Fruit fly (Drosophila melanogaster) whole organism, embryonic: ENCODE measurements around the gene CG31288.

Experiments
- Asciz ChIP-seq: fragments of 200-800 bp; sonication (Bioruptor generic); optimal IDR thresholded peaks from 2 replicates; lab custom pipeline; 2017; ENCODE audit warnings: missing biosample characterization, mild to moderate bottlenecking, missing genetic modification characterization, missing genetic modification reagents
- CG1024 ChIP-seq: fragments of 200-800 bp; sonication (Bioruptor generic); IDR thresholded peaks from 2 replicates; pipeline ENCODE4 v1.3.6; 2022; ENCODE audit warnings: missing biosample characterization, missing genetic modification characterization
- CG10267 ChIP-seq: fragments of 200-800 bp; sonication (Bioruptor generic); optimal IDR thresholded peaks from 2 replicates; lab custom pipeline; 2018; ENCODE audit warnings: missing biosample characterization, mild to moderate bottlenecking, missing genetic modification characterization, moderate library complexity
- CG11398 ChIP-seq: fragments of 200-800 bp; sonication (Bioruptor generic); optimal IDR thresholded peaks from 2 replicates; lab custom pipeline; 2016; ENCODE audit warnings: missing biosample characterization, missing genetic modification characterization
- CG1603 ChIP-seq: fragments of 200-800 bp; sonication (Bioruptor generic); optimal IDR thresholded peaks from 2 replicates; lab custom pipeline; 2019; ENCODE audit warnings: missing biosample characterization, mild to moderate bottlenecking, missing genetic modification characterization, moderate library complexity
- CG17802 ChIP-seq: fragments of 200-800 bp; sonication (Bioruptor generic); optimal IDR thresholded peaks from 2 replicates; lab custom pipeline; 2018; ENCODE audit warnings: missing biosample characterization, mild to moderate bottlenecking, missing genetic modification characterization, moderate library complexity
- CG2120 ChIP-seq: fragments of 200-800 bp; sonication (Bioruptor generic); optimal IDR thresholded peaks from 3 replicates; lab custom pipeline; 2016; ENCODE audit warnings: missing biosample characterization, missing genetic modification characterization
- CG34376 ChIP-seq: fragments of 200-800 bp; sonication (Bioruptor generic); optimal IDR thresholded peaks from 2 replicates; lab custom pipeline; 2018; ENCODE audit warnings: missing biosample characterization, mild to moderate bottlenecking, missing genetic modification characterization
- CG34422 ChIP-seq: fragments of 200-800 bp; sonication (Bioruptor generic); IDR thresholded peaks from 3 replicates; pipeline ENCODE4 v1.3.6; 2022; ENCODE audit warnings: missing biosample characterization, missing genetic modification characterization
- CG43689 ChIP-seq: fragments of 200-800 bp; sonication (Bioruptor generic); IDR thresholded peaks from 2 replicates; pipeline ENCODE4 v1.3.6; 2022; ENCODE audit warnings: missing biosample characterization, missing genetic modification characterization
- CG4730 ChIP-seq: fragments of 200-800 bp; sonication (Bioruptor generic); IDR thresholded peaks from 2 replicates; pipeline ENCODE4 v1.3.6; 2022; ENCODE audit warnings: missing biosample characterization, missing genetic modification characterization
- CG7271 ChIP-seq: fragments of 200-800 bp; sonication (Bioruptor generic); optimal IDR thresholded peaks from 2 replicates; lab custom pipeline; 2018; ENCODE audit warnings: missing biosample characterization, mild to moderate bottlenecking, missing genetic modification characterization, moderate library complexity
- CG9609 ChIP-seq: fragments of 200-800 bp; sonication (Bioruptor generic); optimal IDR thresholded peaks from 3 replicates; lab custom pipeline; 2016; ENCODE audit warnings: missing biosample characterization, missing genetic modification characterization
- D ChIP-seq, 2 experiments: fragments of 200-800 bp in 1 of 2; fragments of >200 bp in 1 of 2; sonication (Bioruptor generic) in 1 of 2; optimal IDR thresholded peaks; 2 replicates in 1 of 2; 3 replicates in 1 of 2; lab custom pipeline; 2017; ENCODE audit warnings: mild to moderate bottlenecking in 1 of 2, missing biosample characterization in 1 of 2, missing genetic modification characterization in 1 of 2, missing genetic modification reagents in 1 of 2
- Dfd ChIP-seq, 2 experiments: fragments of >200 bp; optimal IDR thresholded peaks; 2 replicates each; lab custom pipeline; 2017; ENCODE audit warnings: missing biosample characterization in 2 of 2, missing genetic modification characterization in 2 of 2
- E2f1 ChIP-seq: fragments of 200-800 bp; sonication (Bioruptor generic); IDR thresholded peaks from 2 replicates; pipeline ENCODE4 v1.3.6; 2022; ENCODE audit warnings: missing biosample characterization, missing genetic modification characterization
- Eip74EF ChIP-seq, 2 experiments: fragments of 200-800 bp in 1 of 2; fragments of >200 bp in 1 of 2; sonication (Bioruptor generic) in 1 of 2; optimal IDR thresholded peaks; 2 replicates each; lab custom pipeline; 2017 to 2019; ENCODE audit warnings: missing biosample characterization in 2 of 2, missing genetic modification characterization in 2 of 2, mild to moderate bottlenecking in 1 of 2, moderate library complexity in 1 of 2
- H15 ChIP-seq: fragments of 200-800 bp; sonication (Bioruptor generic); IDR thresholded peaks from 3 replicates; pipeline ENCODE4 v1.3.6; 2022; ENCODE audit warnings: missing biosample characterization, missing genetic modification characterization
- Hr78 ChIP-seq, 2 experiments: fragments of 200-800 bp in 1 of 2; fragments of >200 bp in 1 of 2; sonication (Bioruptor generic) in 1 of 2; optimal IDR thresholded peaks; 2 replicates each; lab custom pipeline; 2017 to 2019; ENCODE audit warnings: missing biosample characterization in 2 of 2, missing genetic modification characterization in 2 of 2, mild to moderate bottlenecking in 1 of 2, moderate library complexity in 1 of 2
- Hsf ChIP-seq: fragments of 200-800 bp; sonication (Bioruptor generic); optimal IDR thresholded peaks from 3 replicates; lab custom pipeline; 2016; ENCODE audit warnings: missing biosample characterization, missing genetic modification characterization
- Lhr ChIP-seq: fragments of 200-800 bp; sonication (Bioruptor generic); optimal IDR thresholded peaks from 3 replicates; lab custom pipeline; 2017; ENCODE audit warnings: mild to moderate bottlenecking, missing biosample characterization, missing genetic modification reagents, missing genetic modification characterization
- Myb ChIP-seq: fragments of 200-800 bp; sonication (Bioruptor generic); optimal IDR thresholded peaks from 2 replicates; lab custom pipeline; 2016; ENCODE audit warnings: missing biosample characterization, missing genetic modification characterization
- Opbp ChIP-seq: fragments of 200-800 bp; sonication (Bioruptor generic); IDR thresholded peaks from 3 replicates; pipeline ENCODE4 v1.3.6; 2022; ENCODE audit warnings: missing biosample characterization, missing genetic modification characterization; ENCODE audit not compliant: partially characterized antibody
- Ravus ChIP-seq: fragments of 200-800 bp; sonication (Bioruptor generic); IDR thresholded peaks from 2 replicates; pipeline ENCODE4 v1.3.6; 2022; ENCODE audit warnings: missing biosample characterization, missing genetic modification characterization
- Sry-δ ChIP-seq: fragments of 200-800 bp; sonication (Bioruptor generic); optimal IDR thresholded peaks from 2 replicates; lab custom pipeline; 2016; ENCODE audit warnings: missing biosample characterization, missing genetic modification characterization
- Tbp ChIP-seq: fragments of >200 bp; optimal IDR thresholded peaks from 2 replicates; lab custom pipeline; 2018; ENCODE audit warnings: missing biosample characterization, missing genetic modification characterization
- Trl ChIP-seq, 3 experiments: fragments of >200 bp in 2 of 3; fragments of 200-800 bp in 1 of 3; sonication (Bioruptor generic) in 1 of 3; optimal IDR thresholded peaks; 2 replicates in 1 of 3; 3 replicates in 2 of 3; lab custom pipeline; 2016 to 2017; ENCODE audit warnings: missing biosample characterization in 1 of 3, missing genetic modification characterization in 1 of 3
- ap ChIP-seq: fragments of 200-800 bp; sonication (Bioruptor generic); IDR thresholded peaks from 2 replicates; pipeline ENCODE4 v1.3.6; 2022; ENCODE audit warnings: missing biosample characterization, missing genetic modification characterization
- bab2 ChIP-seq: fragments of 200-800 bp; sonication (Bioruptor generic); optimal IDR thresholded peaks from 2 replicates; lab custom pipeline; 2016; ENCODE audit warnings: missing biosample characterization, missing genetic modification characterization
- bbx ChIP-seq: fragments of 200-800 bp; sonication (Bioruptor generic); IDR thresholded peaks from 2 replicates; pipeline ENCODE4 v1.3.6; 2022; ENCODE audit warnings: missing biosample characterization, missing genetic modification characterization; ENCODE audit not compliant: partially characterized antibody
- chinmo ChIP-seq: fragments of 200-800 bp; sonication (Bioruptor generic); IDR thresholded peaks from 4 replicates; pipeline ENCODE4 v1.3.6; 2022; ENCODE audit warnings: missing biosample characterization, missing genetic modification characterization; ENCODE audit not compliant: partially characterized antibody
- da ChIP-seq: fragments of 200-800 bp; sonication (Bioruptor generic); optimal IDR thresholded peaks from 2 replicates; lab custom pipeline; 2016; ENCODE audit warnings: missing biosample characterization, missing genetic modification characterization
- emc ChIP-seq: fragments of 200-800 bp; sonication (Bioruptor generic); optimal IDR thresholded peaks from 2 replicates; lab custom pipeline; 2016; ENCODE audit warnings: missing biosample characterization, missing genetic modification characterization
- fu2 ChIP-seq: fragments of 200-800 bp; sonication (Bioruptor generic); optimal IDR thresholded peaks from 2 replicates; lab custom pipeline; 2016; ENCODE audit warnings: missing biosample characterization, missing genetic modification characterization
- hb ChIP-seq: fragments of 200-800 bp; sonication (Bioruptor generic); IDR thresholded peaks from 3 replicates; pipeline ENCODE4 v1.3.6; 2022; ENCODE audit warnings: missing biosample characterization, missing genetic modification characterization; ENCODE audit not compliant: partially characterized antibody
- hbn ChIP-seq: fragments of 200-800 bp; sonication (Bioruptor generic); IDR thresholded peaks from 2 replicates; pipeline ENCODE4 v1.3.6; 2022; ENCODE audit warnings: missing biosample characterization, missing genetic modification characterization; ENCODE audit not compliant: partially characterized antibody
- nerfin-2 ChIP-seq: fragments of 200-800 bp; sonication (Bioruptor generic); IDR thresholded peaks from 2 replicates; pipeline ENCODE4 v1.3.6; 2022; ENCODE audit warnings: missing biosample characterization, missing genetic modification characterization; ENCODE audit not compliant: partially characterized antibody
- odd ChIP-seq: fragments of 200-800 bp; sonication (Bioruptor generic); optimal IDR thresholded peaks from 2 replicates; lab custom pipeline; 2017; ENCODE audit warnings: missing biosample characterization, mild to moderate bottlenecking, missing genetic modification characterization
- p53 ChIP-seq: fragments of 200-800 bp; sonication (Bioruptor generic); optimal IDR thresholded peaks from 2 replicates; lab custom pipeline; 2016; ENCODE audit warnings: missing biosample characterization, missing genetic modification characterization
- phol ChIP-seq: fragments of 200-800 bp; sonication (Bioruptor generic); optimal IDR thresholded peaks from 3 replicates; lab custom pipeline; 2018; ENCODE audit warnings: missing biosample characterization, mild to moderate bottlenecking, missing genetic modification characterization, moderate library complexity
- pnt ChIP-seq: fragments of 200-800 bp; sonication (Bioruptor generic); optimal IDR thresholded peaks from 3 replicates; lab custom pipeline; 2016; ENCODE audit warnings: missing biosample characterization, missing genetic modification characterization
- scrt ChIP-seq: fragments of 200-800 bp; sonication (Bioruptor generic); optimal IDR thresholded peaks from 2 replicates; lab custom pipeline; 2018; ENCODE audit warnings: missing biosample characterization, mild to moderate bottlenecking, missing genetic modification characterization, moderate library complexity
- sens ChIP-seq: fragments of 200-800 bp; sonication (Bioruptor generic); peaks from one replicate; lab custom pipeline; 2016; ENCODE audit warnings: missing biosample characterization, missing genetic modification characterization
- stwl ChIP-seq: fragments of 200-800 bp; sonication (Bioruptor generic); optimal IDR thresholded peaks from 3 replicates; lab custom pipeline; 2018; ENCODE audit warnings: missing biosample characterization, mild to moderate bottlenecking, missing genetic modification characterization, moderate library complexity
- toy ChIP-seq: fragments of 200-800 bp; sonication (Bioruptor generic); IDR thresholded peaks from 2 replicates; pipeline ENCODE4 v1.3.6; 2022; ENCODE audit warnings: missing biosample characterization, missing genetic modification characterization
- trem ChIP-seq: fragments of 200-800 bp; optimal IDR thresholded peaks from 3 replicates; lab custom pipeline; 2019; ENCODE audit warnings: missing biosample characterization, mild to moderate bottlenecking, missing genetic modification characterization, moderate library complexity
- twi ChIP-seq: fragments of 200-800 bp; optimal IDR thresholded peaks from 2 replicates; lab custom pipeline; 2019; ENCODE audit warnings: missing biosample characterization, mild to moderate bottlenecking, missing genetic modification characterization, moderate library complexity
- vvl ChIP-seq: fragments of 200-800 bp; sonication (Bioruptor generic); IDR thresholded peaks from 2 replicates; pipeline ENCODE4 v1.3.6; 2022; ENCODE audit warnings: missing biosample characterization, missing genetic modification characterization

The CG31288 gene

dm6 chr3R:25265589-25266201 is 33.7 kb downstream of the CG31288 start, which contains the start of the genes GlnRS and RIOK2 (continued):
- TF ChIP-seq phol (peak; percentile 69), Sry-δ (GFP tag; lab: Kevin White, UChicago) (peak; percentile 84), fu2 (GFP tag; lab: Kevin White, UChicago) (no peak), CG34422 (GFP tag; lab: Robert Waterston, UW) (peak; percentile 85; the same call in 2 of the 3 replicates), Tbp (GFP tag; lab: Kevin White, UChicago) (peak; percentile 12), CG7271 (tag; lab: Kevin White, UChicago) (peak; percentile 39), emc (GFP tag; lab: Kevin White, UChicago) (no peak), trem (tag; lab: Kevin White, UChicago) (peak; percentile 81), Ravus (GFP tag; lab: Robert Waterston, UW) (no peak), Lhr (GFP tag; lab: Kevin White, UChicago) (peak; percentile 64), odd (GFP tag; lab: Kevin White, UChicago) (no peak), CG9609 (GFP tag; lab: Kevin White, UChicago) (peak; percentile 16), hb (GFP tag; lab: Robert Waterston, UW) (peak; percentile 93), ap (no peak), p53 (GFP tag; lab: Kevin White, UChicago) (peak; percentile 32), CG34376 (no peak), chinmo (GFP tag; lab: Robert Waterston, UW) (peak; percentile 100), scrt (GFP tag; lab: Kevin White, UChicago) (peak; percentile 95), CG1024 (GFP tag; lab: Robert Waterston, UW) (peak; percentile 88), Trl (optimal IDR thresholded peaks at IDR 0.05; lab: Kevin White, UChicago) (no peak), Trl (GFP tag; optimal IDR thresholded peaks at IDR 0.05; lab: Kevin White, UChicago) (no peak), Dfd (GFP tag; optimal IDR thresholded peaks at IDR 0.05; lab: Kevin White, UChicago) (peak in 1 of 2 experiments; percentile 79), bbx (GFP tag; lab: Robert Waterston, UW) (peak; percentile 96), CG43689 (GFP tag; lab: Robert Waterston, UW) (no peak), da (no peak), H15 (GFP tag; lab: Robert Waterston, UW) (no peak), hbn (GFP tag; lab: Robert Waterston, UW) (peak; percentile 97), Asciz (GFP tag; lab: Kevin White, UChicago) (no peak), vvl (GFP tag; lab: Robert Waterston, UW) (peak; percentile 8; the same call in 1 of the 2 replicates), pnt (no peak), nerfin-2 (peak; percentile 75; the same call in 1 of the 2 replicates), CG4730 (no peak), CG11398 (GFP tag; lab: Kevin White, UChicago) (no peak), CG2120 (GFP tag; lab: Kevin White, UChicago) (peak; percentile 2), toy (GFP tag; lab: Robert Waterston, UW) (no peak), Myb (GFP tag; lab: Kevin White, UChicago) (peak; percentile 60), Eip74EF (GFP tag; optimal IDR thresholded peaks at IDR 0.05; lab: Kevin White, UChicago) (peak in 1 of 2 experiments; percentile 59), Hr78 (GFP tag; optimal IDR thresholded peaks at IDR 0.05; lab: Kevin White, UChicago) (peak in 1 of 2 experiments; percentile 41), CG10267 (tag; lab: Kevin White, UChicago) (peak; percentile 62), E2f1 (no peak), bab2 (GFP tag; lab: Kevin White, UChicago) (no peak), sens (GFP tag; lab: Kevin White, UChicago) (peak; percentile 71), D (optimal IDR thresholded peaks at IDR 0.05; lab: Kevin White, UChicago) (peak; percentile 24), D (GFP tag; optimal IDR thresholded peaks at IDR 0.05; lab: Kevin White, UChicago) (no peak), CG1603 (tag; lab: Kevin White, UChicago) (peak; percentile 94), Hsf (GFP tag; lab: Kevin White, UChicago) (peak; percentile 35), twi (peak; percentile 28), CG17802 (tag; lab: Kevin White, UChicago) (peak; percentile 92), stwl (tag; lab: Kevin White, UChicago) (peak; percentile 95), Opbp (GFP tag; lab: Robert Waterston, UW) (peak; percentile 97)
